Fruit fly (Drosophila melanogaster) whole organism, embryonic: ENCODE data around the gene CG32639.

Experiments
- Asciz ChIP-seq: fragments of 200-800 bp; sonication (Bioruptor generic); optimal IDR thresholded peaks from 2 replicates; lab custom pipeline; 2017; ENCODE audit warnings: missing biosample characterization, mild to moderate bottlenecking, missing genetic modification characterization, missing genetic modification reagents
- Awh ChIP-seq: fragments of 200-800 bp; sonication (Bioruptor generic); IDR thresholded peaks from 2 replicates; pipeline ENCODE4, ENCODE4 v1.3.6; 2022; ENCODE audit warnings: missing biosample characterization, missing genetic modification characterization
- CG11398 ChIP-seq: fragments of 200-800 bp; sonication (Bioruptor generic); optimal IDR thresholded peaks from 2 replicates; lab custom pipeline; 2016; ENCODE audit warnings: missing biosample characterization, missing genetic modification characterization
- CG12236 ChIP-seq: fragments of 200-800 bp; sonication (Bioruptor generic); optimal IDR thresholded peaks from 2 replicates; lab custom pipeline; 2016; ENCODE audit warnings: missing biosample characterization, missing genetic modification characterization
- CG12769 ChIP-seq: fragments of 200-800 bp; sonication (Bioruptor generic); optimal IDR thresholded peaks from 2 replicates; lab custom pipeline; 2019; ENCODE audit warnings: missing biosample characterization, mild to moderate bottlenecking, missing genetic modification characterization, moderate library complexity
- CG13775 ChIP-seq: fragments of 200-800 bp; sonication (Bioruptor generic); optimal IDR thresholded peaks from 3 replicates; lab custom pipeline; 2017; ENCODE audit warnings: missing biosample characterization, mild to moderate bottlenecking, missing genetic modification characterization
- CG17186 ChIP-seq: fragments of 200-800 bp; sonication (Bioruptor generic); optimal IDR thresholded peaks from 3 replicates; lab custom pipeline; 2017; ENCODE audit warnings: missing biosample characterization, missing genetic modification reagents, missing genetic modification characterization
- CG2199 ChIP-seq: fragments of 200-800 bp; sonication (Bioruptor generic); IDR thresholded peaks from 3 replicates; pipeline ENCODE4 v1.3.6; 2022; ENCODE audit warnings: missing biosample characterization, missing genetic modification characterization
- CG2678 ChIP-seq: fragments of 200-800 bp; sonication (Bioruptor generic); optimal IDR thresholded peaks from 3 replicates; lab custom pipeline; 2019; ENCODE audit warnings: missing biosample characterization, mild to moderate bottlenecking, missing genetic modification characterization, moderate library complexity
- CG2875 ChIP-seq: fragments of 200-800 bp; sonication (Bioruptor generic); optimal IDR thresholded peaks from 2 replicates; lab custom pipeline; 2017; ENCODE audit warnings: missing biosample characterization, mild to moderate bottlenecking, missing genetic modification characterization, missing genetic modification reagents
- CG31388 ChIP-seq: fragments of 200-800 bp; sonication (Bioruptor generic); optimal IDR thresholded peaks from 2 replicates; lab custom pipeline; 2016; ENCODE audit warnings: missing biosample characterization, missing genetic modification characterization
- CG32767 ChIP-seq: fragments of 200-800 bp; sonication (Bioruptor generic); IDR thresholded peaks from 2 replicates; pipeline ENCODE4 v1.3.6; 2022; ENCODE audit warnings: missing biosample characterization, missing genetic modification characterization
- CG4707 ChIP-seq: fragments of 200-800 bp; sonication (Bioruptor generic); optimal IDR thresholded peaks from 2 replicates; lab custom pipeline; 2018; ENCODE audit warnings: missing biosample characterization, mild to moderate bottlenecking, missing genetic modification characterization, moderate library complexity
- CG6813 ChIP-seq: fragments of 200-800 bp; sonication (Bioruptor generic); optimal IDR thresholded peaks from 2 replicates; lab custom pipeline; 2017; ENCODE audit warnings: missing biosample characterization, missing genetic modification characterization, mild to moderate bottlenecking, moderate library complexity, missing genetic modification reagents
- CG7987 ChIP-seq: fragments of 200-800 bp; sonication (Bioruptor generic); optimal IDR thresholded peaks from 2 replicates; lab custom pipeline; 2018; ENCODE audit warnings: missing biosample characterization, mild to moderate bottlenecking, missing genetic modification characterization, moderate library complexity
- CG8281 ChIP-seq: fragments of 200-800 bp; sonication (Bioruptor generic); optimal IDR thresholded peaks from 2 replicates; lab custom pipeline; 2018; ENCODE audit warnings: missing biosample characterization, mild to moderate bottlenecking, missing genetic modification characterization, moderate library complexity
- CG9609 ChIP-seq: fragments of 200-800 bp; sonication (Bioruptor generic); optimal IDR thresholded peaks from 3 replicates; lab custom pipeline; 2016; ENCODE audit warnings: missing biosample characterization, missing genetic modification characterization
- Dfd ChIP-seq, 2 experiments: fragments of >200 bp; optimal IDR thresholded peaks; 2 replicates each; lab custom pipeline; 2017; ENCODE audit warnings: missing biosample characterization in 2 of 2, missing genetic modification characterization in 2 of 2
- Eip74EF ChIP-seq, 2 experiments: fragments of 200-800 bp in 1 of 2; fragments of >200 bp in 1 of 2; sonication (Bioruptor generic) in 1 of 2; optimal IDR thresholded peaks; 2 replicates each; lab custom pipeline; 2017 to 2019; ENCODE audit warnings: missing biosample characterization in 2 of 2, missing genetic modification characterization in 2 of 2, mild to moderate bottlenecking in 1 of 2, moderate library complexity in 1 of 2
- Ets65A ChIP-seq: fragments of 200-800 bp; sonication (Bioruptor generic); peaks from one replicate; lab custom pipeline; 2016; ENCODE audit warnings: missing biosample characterization, missing genetic modification characterization
- H15 ChIP-seq: fragments of 200-800 bp; sonication (Bioruptor generic); IDR thresholded peaks from 3 replicates; pipeline ENCODE4 v1.3.6; 2022; ENCODE audit warnings: missing biosample characterization, missing genetic modification characterization
- Hand ChIP-seq: fragments of 200-800 bp; sonication (Bioruptor generic); optimal IDR thresholded peaks from 2 replicates; lab custom pipeline; 2017; ENCODE audit warnings: mild to moderate bottlenecking, missing biosample characterization, missing genetic modification reagents, missing genetic modification characterization
- Lhr ChIP-seq: fragments of 200-800 bp; sonication (Bioruptor generic); optimal IDR thresholded peaks from 3 replicates; lab custom pipeline; 2017; ENCODE audit warnings: mild to moderate bottlenecking, missing biosample characterization, missing genetic modification reagents, missing genetic modification characterization
- MESR4 ChIP-seq: fragments of 200-800 bp; sonication (Bioruptor generic); optimal IDR thresholded peaks from 2 replicates; lab custom pipeline; 2018; ENCODE audit warnings: missing biosample characterization, mild to moderate bottlenecking, missing genetic modification characterization, moderate library complexity
- MTF-1 ChIP-seq: fragments of 200-800 bp; sonication (Bioruptor generic); optimal IDR thresholded peaks from 2 replicates; lab custom pipeline; 2018; ENCODE audit warnings: missing biosample characterization, mild to moderate bottlenecking, missing genetic modification characterization, borderline replicate concordance
- NFAT ChIP-seq: fragments of 200-800 bp; sonication (Bioruptor generic); IDR thresholded peaks from 2 replicates; pipeline ENCODE4 v1.3.6; 2022; ENCODE audit warnings: missing biosample characterization, missing genetic modification characterization
- Neu2 ChIP-seq: fragments of 200-800 bp; sonication (Bioruptor generic); optimal IDR thresholded peaks from 3 replicates; lab custom pipeline; 2016; ENCODE audit warnings: missing biosample characterization, missing genetic modification characterization, borderline replicate concordance
- Opbp ChIP-seq: fragments of 200-800 bp; sonication (Bioruptor generic); IDR thresholded peaks from 3 replicates; pipeline ENCODE4 v1.3.6; 2022; ENCODE audit warnings: missing biosample characterization, missing genetic modification characterization; ENCODE audit not compliant: partially characterized antibody
- PHDP ChIP-seq: fragments of 200-800 bp; sonication (Bioruptor generic); optimal IDR thresholded peaks from 3 replicates; lab custom pipeline; 2018; ENCODE audit warnings: missing biosample characterization, mild to moderate bottlenecking, missing genetic modification characterization, moderate library complexity
- Sox100B ChIP-seq: fragments of 200-800 bp; sonication (Bioruptor generic); optimal IDR thresholded peaks from 3 replicates; lab custom pipeline; 2018; ENCODE audit warnings: missing biosample characterization, mild to moderate bottlenecking, missing genetic modification characterization
- Trl ChIP-seq, 3 experiments: fragments of >200 bp in 2 of 3; fragments of 200-800 bp in 1 of 3; sonication (Bioruptor generic) in 1 of 3; optimal IDR thresholded peaks; 2 replicates in 1 of 3; 3 replicates in 2 of 3; lab custom pipeline; 2016 to 2017; ENCODE audit warnings: missing biosample characterization in 1 of 3, missing genetic modification characterization in 1 of 3
- Vsx1 ChIP-seq: fragments of 200-800 bp; sonication (Bioruptor generic); optimal IDR thresholded peaks from 2 replicates; lab custom pipeline; 2017; ENCODE audit warnings: missing biosample characterization, mild to moderate bottlenecking, missing genetic modification characterization, missing genetic modification reagents
- YL-1 ChIP-seq: fragments of 200-800 bp; sonication (Bioruptor generic); optimal IDR thresholded peaks from 3 replicates; lab custom pipeline; 2017; ENCODE audit warnings: missing biosample characterization, mild to moderate bottlenecking, missing genetic modification characterization
- br ChIP-seq: fragments of >200 bp; optimal IDR thresholded peaks from 2 replicates; lab custom pipeline; 2017
- cad ChIP-seq: fragments of >200 bp; optimal IDR thresholded peaks from 2 replicates; lab custom pipeline; 2017; ENCODE audit warnings: missing biosample characterization, missing genetic modification characterization
- chif ChIP-seq, 2 experiments: fragments of 200-800 bp; sonication (Bioruptor generic); optimal IDR thresholded peaks; 3 replicates each; lab custom pipeline; 2016; ENCODE audit warnings: missing biosample characterization in 2 of 2, missing genetic modification characterization in 2 of 2
- h ChIP-seq: fragments of >200 bp; optimal IDR thresholded peaks from 2 replicates; lab custom pipeline; 2017
- hb ChIP-seq: fragments of 200-800 bp; sonication (Bioruptor generic); IDR thresholded peaks from 3 replicates; pipeline ENCODE4 v1.3.6; 2022; ENCODE audit warnings: missing biosample characterization, missing genetic modification characterization; ENCODE audit not compliant: partially characterized antibody
- jing ChIP-seq: fragments of 200-800 bp; sonication (Bioruptor generic); optimal IDR thresholded peaks from 2 replicates; lab custom pipeline; 2018; ENCODE audit warnings: missing biosample characterization, mild to moderate bottlenecking, missing genetic modification characterization
- lmd ChIP-seq: fragments of 200-800 bp; sonication (Bioruptor generic); IDR thresholded peaks from 2 replicates; pipeline ENCODE4 v1.3.6; 2022; ENCODE audit warnings: missing biosample characterization, missing genetic modification characterization
- nerfin-1 ChIP-seq: fragments of 200-800 bp; sonication (Bioruptor generic); optimal IDR thresholded peaks from 3 replicates; lab custom pipeline; 2019; ENCODE audit warnings: missing biosample characterization, mild to moderate bottlenecking, missing genetic modification characterization, moderate library complexity
- pzg ChIP-seq: fragments of 200-800 bp; sonication (Bioruptor generic); optimal IDR thresholded peaks from 3 replicates; lab custom pipeline; 2018; ENCODE audit warnings: missing biosample characterization, mild to moderate bottlenecking, missing genetic modification characterization, moderate library complexity
- ranshi ChIP-seq: fragments of 200-800 bp; sonication (Bioruptor generic); IDR thresholded peaks from 2 replicates; pipeline ENCODE4 v1.3.6; 2022; ENCODE audit warnings: missing biosample characterization, missing genetic modification characterization
- rib ChIP-seq: fragments of 200-800 bp; sonication (Bioruptor generic); IDR thresholded peaks from 2 replicates; pipeline ENCODE4 v1.3.6; 2022; ENCODE audit warnings: missing biosample characterization, missing genetic modification characterization
- row ChIP-seq: fragments of 200-800 bp; sonication (Bioruptor generic); IDR thresholded peaks from 3 replicates; pipeline ENCODE4 v1.3.6; 2022; ENCODE audit warnings: missing biosample characterization, missing genetic modification characterization
- sens ChIP-seq: fragments of 200-800 bp; sonication (Bioruptor generic); peaks from one replicate; lab custom pipeline; 2016; ENCODE audit warnings: missing biosample characterization, missing genetic modification characterization
- tap ChIP-seq: fragments of 200-800 bp; optimal IDR thresholded peaks from 3 replicates; lab custom pipeline; 2019; ENCODE audit warnings: missing biosample characterization, mild to moderate bottlenecking, missing genetic modification characterization, moderate library complexity
- ttk ChIP-seq: fragments of 200-800 bp; sonication (Bioruptor generic); IDR thresholded peaks from 2 replicates; pipeline ENCODE4 v2.1.2; 2022; ENCODE audit warnings: missing biosample characterization, missing genetic modification characterization
- tup ChIP-seq: fragments of 200-800 bp; sonication (Bioruptor generic); optimal IDR thresholded peaks from 2 replicates; lab custom pipeline; 2016; ENCODE audit warnings: missing biosample characterization, mild to moderate bottlenecking, missing genetic modification characterization, moderate library complexity
- vvl ChIP-seq: fragments of 200-800 bp; sonication (Bioruptor generic); IDR thresholded peaks from 2 replicates; pipeline ENCODE4 v1.3.6; 2022; ENCODE audit warnings: missing biosample characterization, missing genetic modification characterization
- wek ChIP-seq: fragments of 200-800 bp; sonication (Bioruptor generic); optimal IDR thresholded peaks from 3 replicates; lab custom pipeline; 2018; ENCODE audit warnings: missing biosample characterization, mild to moderate bottlenecking, missing genetic modification characterization, moderate library complexity

Gene CG32639

DNA sequence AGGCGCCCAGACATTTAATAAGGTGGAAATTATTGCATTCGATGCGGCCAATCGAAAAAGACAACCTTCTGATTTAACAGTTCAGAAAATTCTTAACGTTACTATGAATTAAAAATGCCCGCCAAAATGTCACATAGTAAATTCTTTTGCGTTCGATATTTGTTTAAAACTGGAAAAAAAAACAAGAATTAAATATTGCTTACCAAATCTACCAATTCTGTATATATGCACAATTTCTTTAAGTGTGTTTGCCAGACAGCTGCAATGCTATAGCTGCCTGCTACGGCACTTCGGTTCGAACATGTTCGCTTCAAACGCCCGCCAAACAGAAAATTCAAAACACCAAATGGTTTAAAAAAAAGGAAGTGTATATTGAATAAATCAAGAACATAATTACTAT, 22.3 kb downstream of the CG32639 start (continued):
- peak; percentile 65 for TF ChIP-seq H15 (GFP tag; lab: Robert Waterston, UW)
- no peak for TF ChIP-seq Hand (GFP tag; lab: Kevin White, UChicago)
- no peak for TF ChIP-seq jing (GFP tag; lab: Kevin White, UChicago)
- peak; percentile 64 for TF ChIP-seq CG9609 (GFP tag; lab: Kevin White, UChicago)
- TF ChIP-seq Vsx1 (GFP tag; lab: Kevin White, UChicago), result no peak
- peak; percentile 39 for TF ChIP-seq Sox100B (GFP tag; lab: Kevin White, UChicago)
- TF ChIP-seq MTF-1 (GFP tag; lab: Kevin White, UChicago), result peak; percentile 35
- no peak for TF ChIP-seq MESR4 (GFP tag; lab: Kevin White, UChicago)
- TF ChIP-seq ranshi (GFP tag; lab: Robert Waterston, UW), result peak; percentile 58
- no peak for TF ChIP-seq br (lab: Kevin White, UChicago)
- TF ChIP-seq CG11398, result peak; percentile 33
- no peak for TF ChIP-seq Dfd (GFP tag; optimal IDR thresholded peaks at IDR 0.05; lab: Kevin White, UChicago)
- peak; percentile 56 for TF ChIP-seq ttk (GFP tag; lab: Robert Waterston, UW)
- TF ChIP-seq CG32767 (GFP tag; lab: Robert Waterston, UW), result peak; percentile 51
- no peak for TF ChIP-seq hb (GFP tag; lab: Robert Waterston, UW)
- peak in 1 of 2 experiments; percentile 3 for TF ChIP-seq Eip74EF (GFP tag; optimal IDR thresholded peaks at IDR 0.05; lab: Kevin White, UChicago)
- peak; percentile 47; the same call in 1 of the 2 replicates for TF ChIP-seq Awh (GFP tag; lab: Robert Waterston, UW)
- TF ChIP-seq tap (tag; lab: Kevin White, UChicago), result no peak
- TF ChIP-seq Lhr (GFP tag; lab: Kevin White, UChicago), result peak; percentile 23
- TF ChIP-seq wek, result no peak
- TF ChIP-seq CG17186, result no peak
- no peak for TF ChIP-seq CG2875 (GFP tag; lab: Kevin White, UChicago)
- TF ChIP-seq CG12769 (tag; lab: Kevin White, UChicago), result peak; percentile 45
- peak; percentile 19 for TF ChIP-seq CG6813 (GFP tag; lab: Kevin White, UChicago)
- no peak for TF ChIP-seq CG7987 (GFP tag; lab: Kevin White, UChicago)
- peak; percentile 74 for TF ChIP-seq row (GFP tag; lab: Robert Waterston, UW)
- TF ChIP-seq YL-1 (GFP tag; lab: Kevin White, UChicago), result peak; percentile 7
- TF ChIP-seq Neu2, result no peak
- TF ChIP-seq tup, result no peak
- TF ChIP-seq Ets65A, result peak; percentile 87
- no peak for TF ChIP-seq CG2199 (GFP tag; lab: Robert Waterston, UW)
- TF ChIP-seq cad (GFP tag; lab: Kevin White, UChicago), result no peak
- no peak for TF ChIP-seq CG31388 (GFP tag; lab: Kevin White, UChicago)
- TF ChIP-seq CG13775 (GFP tag; lab: Kevin White, UChicago), result peak; percentile 57
- no peak for TF ChIP-seq Opbp (GFP tag; lab: Robert Waterston, UW)
- TF ChIP-seq NFAT, result no peak
- TF ChIP-seq chif (GFP tag; optimal IDR thresholded peaks at IDR 0.05; lab: Kevin White, UChicago), result peak; percentile 58 to 66
- TF ChIP-seq Asciz (GFP tag; lab: Kevin White, UChicago), result peak; percentile 31
- no peak for TF ChIP-seq CG8281
- peak; percentile 45 for TF ChIP-seq CG12236 (GFP tag; lab: Kevin White, UChicago)
- TF ChIP-seq h, result no peak
- peak; percentile 66 for TF ChIP-seq CG2678 (tag; lab: Kevin White, UChicago)
- no peak for TF ChIP-seq nerfin-1 (tag; lab: Kevin White, UChicago)
- peak; percentile 76 for TF ChIP-seq vvl
- no peak for TF ChIP-seq Trl (optimal IDR thresholded peaks at IDR 0.05; lab: Kevin White, UChicago)
- peak; percentile 69 for TF ChIP-seq Trl (GFP tag; optimal IDR thresholded peaks at IDR 0.05; lab: Kevin White, UChicago)
- TF ChIP-seq pzg (GFP tag; lab: Kevin White, UChicago), result peak; percentile 23
- TF ChIP-seq rib (GFP tag; lab: Robert Waterston, UW), result no peak
- peak; percentile 59 for TF ChIP-seq lmd
- peak; percentile 94 for TF ChIP-seq sens
- no peak for TF ChIP-seq CG4707
- peak; percentile 74 for TF ChIP-seq PHDP (tag; lab: Kevin White, UChicago)
